Worm (Caenorhabditis elegans): ENCODE data around the gene frpr-13.
"Not testable (repeated sequence)": the region's sequence is repeated elsewhere in the genome, so short reads cannot be mapped to it uniquely, and the experiment has no call there.

The frpr-13 gene

ce11 chrV:8898756-8899155 is at the start of gene frpr-13:
TSS of gene frpr-13 (plus strand) at chrV:8899056.
- TF ChIP-seq pbrm-1 (GFP tag; IDR thresholded peaks at IDR 0.05) (no peak), ztf-18 (tag; optimal IDR thresholded peaks at IDR 0.05) (no peak), B0261.1 (tag; optimal IDR thresholded peaks at IDR 0.05) (no peak), die-1 (tag; optimal IDR thresholded peaks at IDR 0.05) (no peak), B0336.3 (GFP tag; IDR thresholded peaks at IDR 0.05) (no peak), K12H6.12 (tag; optimal IDR thresholded peaks at IDR 0.05) (no peak), madf-10 (tag; optimal IDR thresholded peaks at IDR 0.05) (no peak), egl-44 (GFP tag; IDR thresholded peaks at IDR 0.05) (no peak)

ce11 chrV:8861949-8862348 is 36.9 kb upstream of the frpr-13 start, which contains the start of gene F07B7.12:
TSS of gene F07B7.12 (minus strand) at chrV:8862049.
- not testable (repeated sequence) for TF ChIP-seq Y95B8A.8 (GFP tag; IDR thresholded peaks at IDR 0.05); athp-1 (tag; optimal IDR thresholded peaks at IDR 0.05); efl-1 (GFP tag; optimal IDR thresholded peaks at IDR 0.05)

ce11 chrV:8897942-8898419 is 875 bp upstream of the frpr-13 start, which contains the start of the genes his-17 and his-18:
TSS of gene his-17 (minus strand) at chrV:8897992.
TSS of gene his-18 (plus strand) at chrV:8898228.
- TF ChIP-seq F39B2.1 (GFP tag; IDR thresholded peaks at IDR 0.05) (peak; percentile 59; the same call in 1 of the 2 replicates), C06A6.2 (GFP tag; conservative IDR thresholded peaks at IDR 0.05) (0 out of 2 replicates have a peak, but pooled peaks have one; percentile 32)

- TF ChIP-seq lag-1 (GFP tag; IDR thresholded peaks at IDR 0.05): no peak
- no peak for TF ChIP-seq ceh-27 (GFP tag; optimal IDR thresholded peaks at IDR 0.05)
- TF ChIP-seq egl-44 (GFP tag; IDR thresholded peaks at IDR 0.05): no peak
- no peak for TF ChIP-seq aptf-2 (GFP tag; conservative IDR thresholded peaks at IDR 0.05)
- TF ChIP-seq gei-17 (GFP tag; optimal IDR thresholded peaks at IDR 0.05): no peak
- TF ChIP-seq ceh-100 (GFP tag; IDR thresholded peaks at IDR 0.05): no peak
- no peak for TF ChIP-seq snpc-4 (GFP tag; optimal IDR thresholded peaks at IDR 0.05)
- TF ChIP-seq snpc-4 (tag; optimal IDR thresholded peaks at IDR 0.05): no peak
- TF ChIP-seq K11D2.4 (GFP tag; IDR thresholded peaks at IDR 0.05): no peak
- no peak for TF ChIP-seq tbx-9 (tag; optimal IDR thresholded peaks at IDR 0.05; ENCODE audit: borderline replicate concordance)
- TF ChIP-seq ets-4 (GFP tag; optimal IDR thresholded peaks at IDR 0.05): no peak
- TF ChIP-seq D2030.7 (GFP tag; IDR thresholded peaks at IDR 0.05): no peak
- TF ChIP-seq lin-26 (GFP tag; IDR thresholded peaks at IDR 0.05): no peak
- no peak for TF ChIP-seq unc-130 (GFP tag; optimal IDR thresholded peaks at IDR 0.05)
Observed at ce11 chrV:8902697-8903096, 3.8 kb downstream of the frpr-13 start, which contains the start of gene frpr-12. TSS of gene frpr-12 (plus strand) at chrV:8902997.

- TF ChIP-seq K11D2.4 (GFP tag; IDR thresholded peaks at IDR 0.05) (no peak), hmg-1.2 (GFP tag; IDR thresholded peaks at IDR 0.05) (no peak), lin-54 (GFP tag; optimal IDR thresholded peaks at IDR 0.05) (no peak), dpff-1 (tag; optimal IDR thresholded peaks at IDR 0.05) (no peak), ztf-28 (GFP tag; IDR thresholded peaks at IDR 0.05) (no peak), ets-4 (GFP tag; optimal IDR thresholded peaks at IDR 0.05) (no peak), T26A5.8 (tag; optimal IDR thresholded peaks at IDR 0.05) (no peak)
Observed at ce11 chrV:8903916-8904315, 5.1 kb downstream of the frpr-13 start.

ce11 chrV:8905656-8906055 is 6.8 kb downstream of the frpr-13 start:
- TF ChIP-seq nhr-80 (tag; optimal IDR thresholded peaks at IDR 0.05): peak; percentile 77
- TF ChIP-seq lsy-27 (tag; optimal IDR thresholded peaks at IDR 0.05; ENCODE audit: borderline replicate concordance, insufficient read depth): no peak

All from whole organism, young adult.